Fruit fly (Drosophila melanogaster): ENCODE data around the gene CG43740.

The CG43740 gene

dm6 chrX:10324836-10325566 is 8.5 kb upstream of the CG43740 start (continued):
- TF ChIP-seq CG3726 (GFP tag; IDR thresholded peaks at IDR 0.05) (no peak), CG2678 (tag; optimal IDR thresholded peaks at IDR 0.05) (peak; percentile 51), slp2 (GFP tag; optimal IDR thresholded peaks at IDR 0.05) (no peak), Poxn (GFP tag; IDR thresholded peaks at IDR 0.05) (no peak), br (optimal IDR thresholded peaks at IDR 0.05) (no peak), TFAM (GFP tag; optimal IDR thresholded peaks at IDR 0.05) (no peak), mld (GFP tag; IDR thresholded peaks at IDR 0.05; ENCODE audit: partially characterized antibody) (no peak), CG8388 (GFP tag; optimal IDR thresholded peaks at IDR 0.05) (peak; percentile 30), zfh2 (GFP tag; optimal IDR thresholded peaks at IDR 0.05) (no peak), CG3838 (GFP tag; optimal IDR thresholded peaks at IDR 0.05) (no peak), Ets65A (GFP tag) (peak; percentile 51), CG2120 (GFP tag; optimal IDR thresholded peaks at IDR 0.05) (no peak), CG3407 (GFP tag; optimal IDR thresholded peaks at IDR 0.05) (no peak), CG17829 (tag; optimal IDR thresholded peaks at IDR 0.05) (no peak), CG4707 (GFP tag; optimal IDR thresholded peaks at IDR 0.05) (no peak), CG14710 (tag; optimal IDR thresholded peaks at IDR 0.05) (no peak), CG4730 (GFP tag; IDR thresholded peaks at IDR 0.05) (no peak), Hr78 (GFP tag; optimal IDR thresholded peaks at IDR 0.05) (no peak), NFAT (GFP tag; IDR thresholded peaks at IDR 0.05) (no peak), CG12104 (GFP tag; optimal IDR thresholded peaks at IDR 0.05) (peak; percentile 34), Dip3 (GFP tag; optimal IDR thresholded peaks at IDR 0.05) (peak; percentile 5), CG7556 (GFP tag; optimal IDR thresholded peaks at IDR 0.05) (peak; percentile 55), sens (GFP tag) (peak; percentile 83), CG30431 (GFP tag; optimal IDR thresholded peaks at IDR 0.05) (no peak), Mes4 (GFP tag; optimal IDR thresholded peaks at IDR 0.05) (no peak), abd-A (tag; optimal IDR thresholded peaks at IDR 0.05) (peak; percentile 14), CG13296 (GFP tag; optimal IDR thresholded peaks at IDR 0.05) (peak; percentile 11), Kr (GFP tag; optimal IDR thresholded peaks at IDR 0.05) (no peak), CG4282 (GFP tag; optimal IDR thresholded peaks at IDR 0.05) (no peak), CG1832 (GFP tag; optimal IDR thresholded peaks at IDR 0.05) (no peak), Usf (GFP tag; optimal IDR thresholded peaks at IDR 0.05) (no peak), CG13775 (GFP tag; optimal IDR thresholded peaks at IDR 0.05) (peak; percentile 44), lbe (GFP tag; optimal IDR thresholded peaks at IDR 0.05) (no peak), Abd-B (GFP tag; optimal IDR thresholded peaks at IDR 0.05) (no peak), danr (GFP tag; IDR thresholded peaks at IDR 0.05) (no peak), CG5953 (GFP tag; IDR thresholded peaks at IDR 0.05) (no peak), CG12942 (GFP tag; optimal IDR thresholded peaks at IDR 0.05) (no peak), row (GFP tag; IDR thresholded peaks at IDR 0.05) (peak; percentile 40; the same call in 1 of the 3 replicates), emc (GFP tag; optimal IDR thresholded peaks at IDR 0.05) (no peak), CG1024 (GFP tag; IDR thresholded peaks at IDR 0.05) (no peak), ro (GFP tag; IDR thresholded peaks at IDR 0.05) (no peak), CG31441 (GFP tag; IDR thresholded peaks at IDR 0.05) (0 out of 2 replicates have a peak, but pooled peaks have one; percentile 41), Vsx1 (GFP tag; optimal IDR thresholded peaks at IDR 0.05) (no peak), peb (GFP tag; IDR thresholded peaks at IDR 0.05) (no peak), CG10267 (tag; optimal IDR thresholded peaks at IDR 0.05) (no peak), z (GFP tag; IDR thresholded peaks at IDR 0.05) (no peak), tap (tag; optimal IDR thresholded peaks at IDR 0.05) (no peak), HLH54F (GFP tag; optimal IDR thresholded peaks at IDR 0.05) (no peak), CG11504 (tag; optimal IDR thresholded peaks at IDR 0.05) (peak; percentile 51), tio (GFP tag; optimal IDR thresholded peaks at IDR 0.05) (peak; percentile 23), Elba2 (GFP tag; optimal IDR thresholded peaks at IDR 0.05) (no peak)

Data from whole organism, embryonic.